Fruit fly (Drosophila melanogaster) S2 (cell line): ENCODE data around the gene CG32022.

ENCODE experiments used
- CG8478 ChIP-seq: fragments of >200 bp; optimal IDR thresholded peaks from 2 replicates; lab custom pipeline; 2018
- CTCF ChIP-seq, 2 experiments: fragments of >200 bp; optimal IDR thresholded peaks; 2 replicates each; lab custom pipeline; 2018

dm6 chr3L:8745210-8745609 is 24.1 kb upstream of the CG32022 start, which contains the start of gene Prm:
- TF ChIP-seq CG8478 (lab: Kevin White, UChicago) (no peak), CTCF (optimal IDR thresholded peaks at IDR 0.05; lab: Kevin White, UChicago) (no peak)
